Worm (Caenorhabditis elegans) whole organism, L4 larva: ENCODE results near the gene B0228.9.

ENCODE experiments used
- D1046.2 ChIP-seq: fragments of 200-800 bp; sonication (Bioruptor generic); IDR thresholded peaks from 2 replicates; pipeline ENCODE4 v1.3.6; 2022; ENCODE audit warnings: missing genetic modification characterization, missing compliant biosample characterization
- F49E8.2 ChIP-seq: sonication (generic microtip); optimal IDR thresholded peaks from 2 replicates; lab custom pipeline; 2016; ENCODE audit warnings: missing compliant biosample characterization, mild to moderate bottlenecking, missing genetic modification characterization, borderline replicate concordance
- Y75B8A.6 ChIP-seq: fragments of 200-800 bp; sonication (Bioruptor generic); IDR thresholded peaks from 2 replicates; pipeline ENCODE4 v1.3.6; 2022; ENCODE audit warnings: missing genetic modification reagents, missing genetic modification characterization, missing compliant biosample characterization
- aha-1 ChIP-seq: fragments of 150-350 bp; peaks from one replicate; lab custom pipeline; 2014; ENCODE audit warnings: missing biosample characterization, missing genetic modification characterization
- arid-1 ChIP-seq: fragments of 200-800 bp; sonication (Bioruptor generic); conservative IDR thresholded peaks from 2 replicates; pipeline ENCODE4 v1.3.6; 2022; ENCODE audit warnings: missing genetic modification reagents, missing genetic modification characterization, missing compliant biosample characterization
- ceh-44 ChIP-seq: fragments of 200-800 bp; sonication (Bioruptor generic); IDR thresholded peaks from 2 replicates; pipeline ENCODE4 v1.3.6; 2022; ENCODE audit warnings: missing genetic modification reagents, missing genetic modification characterization, missing compliant biosample characterization
- ceh-62 ChIP-seq: sonication (generic microtip); optimal IDR thresholded peaks from 2 replicates; lab custom pipeline; 2017; ENCODE audit warnings: missing biosample characterization, missing genetic modification characterization
- ctbp-1 ChIP-seq: fragments of 200-800 bp; sonication (Bioruptor generic); IDR thresholded peaks from 2 replicates; pipeline ENCODE4 v1.3.6; 2022; ENCODE audit warnings: missing genetic modification reagents, missing genetic modification characterization, missing compliant biosample characterization
- daf-16 ChIP-seq, 3 experiments: sonication (generic microtip); optimal IDR thresholded peaks; 2 replicates each; lab custom pipeline; 2016 to 2017; ENCODE audit warnings: missing genetic modification characterization in 3 of 3, missing genetic modification reagents in 3 of 3, mild to moderate bottlenecking in 2 of 3, missing compliant biosample characterization in 2 of 3, missing biosample characterization in 1 of 3, moderate library complexity in 1 of 3
- daf-19 ChIP-seq: fragments of 200-800 bp; sonication (Bioruptor generic); conservative IDR thresholded peaks from 2 replicates; pipeline ENCODE4 v1.3.6; 2022; ENCODE audit warnings: missing genetic modification characterization, missing compliant biosample characterization
- dmd-6 ChIP-seq: fragments of 200-800 bp; sonication (Bioruptor generic); IDR thresholded peaks from 2 replicates; pipeline ENCODE4 v1.3.6; 2022; ENCODE audit warnings: missing genetic modification reagents, missing genetic modification characterization, missing compliant biosample characterization
- dpl-1 ChIP-seq: fragments of 150-350 bp; optimal IDR thresholded peaks from 2 replicates; lab custom pipeline; 2014; ENCODE audit warnings: missing biosample characterization, missing genetic modification reagents, missing genetic modification characterization
- duxl-1 ChIP-seq: sonication (generic microtip); optimal IDR thresholded peaks from 2 replicates; lab custom pipeline; 2016; ENCODE audit warnings: mild to moderate bottlenecking, missing genetic modification characterization, moderate library complexity, missing compliant biosample characterization; ENCODE audit not compliant: poor library complexity
- dve-1 ChIP-seq: sonication (generic microtip); optimal IDR thresholded peaks from 2 replicates; lab custom pipeline; 2017; ENCODE audit warnings: antibody characterized with exemption, mild to moderate bottlenecking, missing genetic modification characterization, missing compliant biosample characterization; ENCODE audit not compliant: insufficient read depth
- fkh-10 ChIP-seq: fragments of 150-350 bp; optimal IDR thresholded peaks from 2 replicates; lab custom pipeline; 2014; ENCODE audit warnings: missing biosample characterization, missing genetic modification reagents, missing genetic modification characterization
- hif-1 ChIP-seq, 2 experiments: sonication (generic microtip); optimal IDR thresholded peaks; 2 replicates each; lab custom pipeline; 2016 to 2017; ENCODE audit warnings: missing compliant biosample characterization in 2 of 2, missing genetic modification characterization in 2 of 2, missing genetic modification reagents in 2 of 2, missing genotype in 2 of 2, mild to moderate bottlenecking in 1 of 2
- hlh-11 ChIP-seq: fragments of 200-800 bp; sonication (Bioruptor generic); optimal IDR thresholded peaks from 2 replicates; lab custom pipeline; 2018; ENCODE audit warnings: mild to moderate bottlenecking, missing genetic modification characterization, missing compliant biosample characterization
- hlh-30 ChIP-seq: sonication (generic microtip); optimal IDR thresholded peaks from 2 replicates; lab custom pipeline; 2017; ENCODE audit warnings: antibody characterized with exemption, mild to moderate bottlenecking, missing genetic modification characterization, missing compliant biosample characterization; ENCODE audit not compliant: insufficient read depth
- jun-1 ChIP-seq: fragments of 150-350 bp; optimal IDR thresholded peaks from 2 replicates; lab custom pipeline; 2014; ENCODE audit warnings: missing biosample characterization, missing genetic modification reagents, missing genetic modification characterization
- lin-13 ChIP-seq: fragments of 150-350 bp; optimal IDR thresholded peaks from 2 replicates; lab custom pipeline; 2014; ENCODE audit warnings: missing biosample characterization, missing genetic modification reagents, missing genetic modification characterization
- lin-39 ChIP-seq: fragments of 150-350 bp; optimal IDR thresholded peaks from 2 replicates; lab custom pipeline; 2014; ENCODE audit warnings: missing biosample characterization, missing genetic modification reagents, missing genetic modification characterization
- lir-3 ChIP-seq: sonication (generic microtip); optimal IDR thresholded peaks from 2 replicates; lab custom pipeline; 2016; ENCODE audit warnings: mild to moderate bottlenecking, missing genetic modification characterization, missing compliant biosample characterization
- madf-5 ChIP-seq, 2 experiments: fragments of 200-800 bp; sonication (Bioruptor generic); IDR thresholded peaks; 2 replicates each; pipeline ENCODE4 v1.3.6; 2022; ENCODE audit warnings: missing compliant biosample characterization in 2 of 2, missing genetic modification characterization in 2 of 2
- mdl-1 ChIP-seq, 2 experiments: fragments of 150-350 bp in 1 of 2; sonication (generic microtip) in 1 of 2; optimal IDR thresholded peaks; 2 replicates each; lab custom pipeline; 2014 to 2017; ENCODE audit warnings: missing biosample characterization in 2 of 2, missing genetic modification characterization in 2 of 2
- mdt-29 ChIP-seq: fragments of 200-800 bp; sonication (Bioruptor generic); IDR thresholded peaks from 2 replicates; pipeline ENCODE4 v1.3.6; 2022; ENCODE audit warnings: missing genetic modification reagents, missing genetic modification characterization, missing compliant biosample characterization
- mep-1 ChIP-seq: fragments of 150-350 bp; sonication (generic microtip); optimal IDR thresholded peaks from 3 replicates; lab custom pipeline; 2014; ENCODE audit warnings: missing biosample characterization, missing genetic modification characterization
- mxl-3 ChIP-seq: fragments of 200-800 bp; sonication (Bioruptor generic); optimal IDR thresholded peaks from 2 replicates; lab custom pipeline; 2018; ENCODE audit warnings: mild to moderate bottlenecking, missing genetic modification characterization, missing compliant biosample characterization
- nhr-10 ChIP-seq: fragments of 150-350 bp; optimal IDR thresholded peaks from 2 replicates; lab custom pipeline; 2014; ENCODE audit warnings: missing biosample characterization, missing genetic modification characterization
- nhr-11 ChIP-seq: fragments of 150-350 bp; optimal IDR thresholded peaks from 2 replicates; lab custom pipeline; 2014; ENCODE audit warnings: missing biosample characterization, missing genetic modification characterization
- nhr-28 ChIP-seq: fragments of 150-350 bp; optimal IDR thresholded peaks from 2 replicates; lab custom pipeline; 2014; ENCODE audit warnings: missing biosample characterization, missing genetic modification characterization
- nhr-48 ChIP-seq: sonication (generic microtip); optimal IDR thresholded peaks from 2 replicates; lab custom pipeline; 2016; ENCODE audit warnings: mild to moderate bottlenecking, missing genetic modification characterization, missing compliant biosample characterization
- nhr-6 ChIP-seq: fragments of 150-350 bp; optimal IDR thresholded peaks from 2 replicates; lab custom pipeline; 2014; ENCODE audit warnings: missing biosample characterization, missing genetic modification characterization
- pha-4 ChIP-seq, 2 experiments: fragments of 150-350 bp in 1 of 2; fragments of 200-800 bp in 1 of 2; sonication (Bioruptor generic) in 1 of 2; IDR thresholded peaks in 1 of 2; optimal IDR thresholded peaks in 1 of 2; 2 replicates each; pipeline versions ENCODE4 v1.3.6 to Lab custom; 2014 to 2022; ENCODE audit warnings: missing genetic modification characterization in 2 of 2, missing genetic modification reagents in 2 of 2, missing biosample characterization in 1 of 2, missing compliant biosample characterization in 1 of 2
- php-3 ChIP-seq: fragments of 200-800 bp; sonication (Bioruptor generic); IDR thresholded peaks from 2 replicates; pipeline ENCODE4 v1.3.6; 2022; ENCODE audit warnings: missing genetic modification reagents, missing genetic modification characterization, missing compliant biosample characterization
- pqm-1 ChIP-seq: sonication (generic microtip); optimal IDR thresholded peaks from 2 replicates; lab custom pipeline; 2017; ENCODE audit warnings: missing biosample characterization, missing genetic modification characterization
- rbr-2 ChIP-seq: sonication (generic microtip); optimal IDR thresholded peaks from 2 replicates; lab custom pipeline; 2016; ENCODE audit warnings: missing genotype, missing genetic modification characterization, missing compliant biosample characterization
- saeg-2 ChIP-seq: fragments of 200-800 bp; sonication (Bioruptor generic); IDR thresholded peaks from 2 replicates; pipeline ENCODE4 v1.3.6; 2022; ENCODE audit warnings: missing genetic modification reagents, missing genetic modification characterization, missing compliant biosample characterization
- skn-1 ChIP-seq: fragments of 150-350 bp; optimal IDR thresholded peaks from 2 replicates; lab custom pipeline; 2014; ENCODE audit warnings: missing biosample characterization, missing genetic modification characterization
- unc-62 ChIP-seq, 3 experiments: fragments of 150-350 bp in 1 of 3; sonication (generic microtip); optimal IDR thresholded peaks in 2 of 3; peaks in 1 of 3; 1 replicate in 1 of 3; 2 replicates in 2 of 3; lab custom pipeline; 2014 to 2017; ENCODE audit warnings: missing biosample characterization in 3 of 3, missing genetic modification characterization in 3 of 3, missing genetic modification reagents in 3 of 3, missing genotype in 1 of 3
- zag-1 ChIP-seq: fragments of 150-350 bp; optimal IDR thresholded peaks from 2 replicates; lab custom pipeline; 2014; ENCODE audit warnings: missing biosample characterization, missing genetic modification characterization
- zfp-2 ChIP-seq: sonication (generic microtip); optimal IDR thresholded peaks from 2 replicates; lab custom pipeline; 2016; ENCODE audit warnings: mild to moderate bottlenecking, missing genetic modification characterization, missing compliant biosample characterization
- zip-11 ChIP-seq: fragments of 200-800 bp; sonication (Bioruptor generic); IDR thresholded peaks from 2 replicates; pipeline ENCODE4 v1.3.6; 2022; ENCODE audit warnings: missing genetic modification characterization, missing compliant biosample characterization
- zip-2 ChIP-seq: fragments of 150-350 bp; optimal IDR thresholded peaks from 2 replicates; lab custom pipeline; 2014; ENCODE audit warnings: missing biosample characterization, missing genetic modification characterization
- ztf-11 ChIP-seq: fragments of 150-350 bp; optimal IDR thresholded peaks from 2 replicates; lab custom pipeline; 2014; ENCODE audit warnings: missing biosample characterization, missing genetic modification characterization

B0228.9 gene

ce11 chrII:7776715-7777114 lies 13.2 kb upstream of the B0228.9 start:
- peak; percentile 57 for TF ChIP-seq aha-1 (tag; lab: Kevin White, UChicago)
- no peak for TF ChIP-seq ztf-11 (tag; lab: Kevin White, UChicago)
- TF ChIP-seq lin-13 (GFP tag; lab: Kevin White, UChicago): no peak
- TF ChIP-seq D1046.2 (GFP tag; lab: Robert Waterston, UW): no peak
- 0 out of 2 replicates have a peak, but pooled peaks have one; percentile 26 for TF ChIP-seq pha-4 (GFP tag; IDR thresholded peaks at IDR 0.05; lab: Robert Waterston, UW)
- TF ChIP-seq pha-4 (tag; optimal IDR thresholded peaks at IDR 0.05; lab: Kevin White, UChicago): no peak
- no peak for TF ChIP-seq zip-11
- no peak for TF ChIP-seq zip-2 (tag; lab: Kevin White, UChicago)
- TF ChIP-seq dpl-1 (GFP tag; lab: Kevin White, UChicago): no peak
- TF ChIP-seq daf-16 (GFP tag; optimal IDR thresholded peaks at IDR 0.05; lab: Kevin White, UChicago): no peak
- TF ChIP-seq daf-16 (tag; optimal IDR thresholded peaks at IDR 0.05; lab: Kevin White, UChicago): peak; percentile 56
- peak; percentile 64 for TF ChIP-seq dmd-6
- no peak for TF ChIP-seq mep-1 (tag; lab: Kevin White, UChicago)
- TF ChIP-seq dve-1 (tag; lab: Kevin White, UChicago): peak; percentile 38
- TF ChIP-seq arid-1 (GFP tag; lab: Robert Waterston, UW): no peak
- TF ChIP-seq nhr-28 (tag; lab: Kevin White, UChicago): peak; percentile 68
- TF ChIP-seq mxl-3 (GFP tag; lab: Kevin White, UChicago): peak; percentile 74
- peak; percentile 71 for TF ChIP-seq pqm-1 (tag; lab: Kevin White, UChicago)
- TF ChIP-seq unc-62 (GFP tag; optimal IDR thresholded peaks at IDR 0.05 in 1 of 2; lab: Kevin White, UChicago): peak in 1 of 2 experiments; percentile 56
- no peak for TF ChIP-seq unc-62 (tag; optimal IDR thresholded peaks at IDR 0.05; lab: Kevin White, UChicago)
- peak; percentile 35 for TF ChIP-seq hlh-11 (tag; lab: Kevin White, UChicago)
- TF ChIP-seq mdl-1 (tag; optimal IDR thresholded peaks at IDR 0.05; lab: Kevin White, UChicago): peak in 1 of 2 experiments; percentile 49
- no peak for TF ChIP-seq Y75B8A.6 (GFP tag; lab: Robert Waterston, UW)
- peak in 1 of 2 experiments; percentile 42 for TF ChIP-seq hif-1 (tag; optimal IDR thresholded peaks at IDR 0.05; lab: Kevin White, UChicago)
- no peak for TF ChIP-seq nhr-48
- no peak for TF ChIP-seq zfp-2 (tag; lab: Kevin White, UChicago)
- TF ChIP-seq, all 104 proteins: peak for 12

- peak in 1 of 2 experiments; percentile 89 for TF ChIP-seq unc-62 (GFP tag; optimal IDR thresholded peaks at IDR 0.05 in 1 of 2; lab: Kevin White, UChicago)
- no peak for TF ChIP-seq unc-62 (tag; optimal IDR thresholded peaks at IDR 0.05; lab: Kevin White, UChicago)
- no peak for TF ChIP-seq nhr-10 (tag; lab: Kevin White, UChicago)
- TF ChIP-seq skn-1 (tag; lab: Kevin White, UChicago): no peak
- TF ChIP-seq nhr-28 (tag; lab: Kevin White, UChicago): peak; percentile 6
- TF ChIP-seq arid-1 (GFP tag; lab: Robert Waterston, UW): no peak
Measured at ce11 chrII:7776232-7776631, 12.8 kb upstream of the B0228.9 start.

ce11 chrII:7773427-7773993 lies 10.0 kb upstream of the B0228.9 start:
- TF ChIP-seq php-3 (no peak), zfp-2 (tag; lab: Kevin White, UChicago) (no peak), mdt-29 (GFP tag; lab: Robert Waterston, UW) (no peak), zip-11 (no peak), hlh-11 (tag; lab: Kevin White, UChicago) (no peak), nhr-48 (no peak), fkh-10 (no peak), duxl-1 (no peak), lin-39 (no peak), unc-62 (GFP tag; optimal IDR thresholded peaks at IDR 0.05 in 1 of 2; lab: Kevin White, UChicago) (peak in 1 of 2 experiments; percentile 58), unc-62 (tag; optimal IDR thresholded peaks at IDR 0.05; lab: Kevin White, UChicago) (no peak), rbr-2 (no peak), daf-19 (no peak), hlh-30 (tag; lab: Kevin White, UChicago) (no peak), ceh-44 (GFP tag; lab: Robert Waterston, UW) (no peak), zag-1 (no peak), ctbp-1 (no peak), madf-5 (GFP tag; IDR thresholded peaks at IDR 0.05; lab: Robert Waterston, UW) (no peak), saeg-2 (GFP tag; lab: Robert Waterston, UW) (no peak), jun-1 (no peak), mdl-1 (tag; optimal IDR thresholded peaks at IDR 0.05; lab: Kevin White, UChicago) (no peak), nhr-11 (no peak), lir-3 (tag; lab: Kevin White, UChicago) (no peak), ceh-62 (tag; lab: Kevin White, UChicago) (no peak), nhr-6 (no peak), skn-1 (tag; lab: Kevin White, UChicago) (no peak), F49E8.2 (tag; lab: Kevin White, UChicago) (no peak)
